Worm (Caenorhabditis elegans) whole organism, young adult: ENCODE data around the gene gpa-11.

Source experiments
- B0336.3 ChIP-seq: fragments of 200-800 bp; sonication (Bioruptor generic); IDR thresholded peaks from 2 replicates; pipeline ENCODE4 v1.3.6; 2022; ENCODE audit warnings: missing genetic modification characterization, missing compliant biosample characterization
- F22D6.2 ChIP-seq: sonication (generic microtip); optimal IDR thresholded peaks from 2 replicates; lab custom pipeline; 2016; ENCODE audit warnings: mild to moderate bottlenecking, missing genetic modification characterization, missing compliant biosample characterization
- F37B4.10 ChIP-seq: fragments of 200-800 bp; sonication (Bioruptor generic); IDR thresholded peaks from 2 replicates; pipeline ENCODE4 v1.3.6; 2022; ENCODE audit warnings: missing genetic modification characterization, missing compliant biosample characterization
- T07F8.4 ChIP-seq: sonication (generic microtip); optimal IDR thresholded peaks from 2 replicates; lab custom pipeline; 2016; ENCODE audit warnings: mild to moderate bottlenecking, missing genetic modification characterization, moderate library complexity, missing compliant biosample characterization
- Y53F4B.3 ChIP-seq: fragments of 200-800 bp; sonication (Bioruptor generic); IDR thresholded peaks from 2 replicates; pipeline ENCODE4 v1.3.6; 2022; ENCODE audit warnings: missing genetic modification reagents, missing genetic modification characterization, missing compliant biosample characterization
- ama-1 ChIP-seq, 3 experiments: fragments of 150-350 bp in 1 of 3; sonication (generic microtip) in 2 of 3; optimal IDR thresholded peaks; 2 replicates each; lab custom pipeline; 2014 to 2018; ENCODE audit warnings: missing biosample characterization in 2 of 3, missing genetic modification characterization in 2 of 3, missing genetic modification reagents in 2 of 3
- athp-1 ChIP-seq: sonication (generic microtip); optimal IDR thresholded peaks from 2 replicates; lab custom pipeline; 2017; ENCODE audit warnings: mild to moderate bottlenecking, missing genetic modification characterization, missing compliant biosample characterization
- bed-1 ChIP-seq: fragments of 200-800 bp; sonication (Bioruptor generic); IDR thresholded peaks from 2 replicates; pipeline ENCODE4 v1.3.6; 2022; ENCODE audit warnings: missing genetic modification reagents, missing genetic modification characterization, missing compliant biosample characterization
- dox-1 ChIP-seq: fragments of 200-800 bp; sonication (Bioruptor generic); IDR thresholded peaks from 2 replicates; pipeline ENCODE4 v1.3.6; 2022; ENCODE audit warnings: missing genetic modification reagents, missing genetic modification characterization, missing compliant biosample characterization
- dpff-1 ChIP-seq: sonication (generic microtip); optimal IDR thresholded peaks from 2 replicates; lab custom pipeline; 2017; ENCODE audit warnings: mild to moderate bottlenecking, missing genetic modification characterization, missing compliant biosample characterization
- efl-1 ChIP-seq: fragments of 150-350 bp; optimal IDR thresholded peaks from 2 replicates; lab custom pipeline; 2014; ENCODE audit warnings: missing biosample characterization, missing genetic modification reagents, missing genetic modification characterization
- hlh-12 ChIP-seq: sonication (generic microtip); optimal IDR thresholded peaks from 2 replicates; lab custom pipeline; 2016; ENCODE audit warnings: missing genetic modification characterization, missing compliant biosample characterization
- hsf-1 ChIP-seq: fragments of 200-800 bp; sonication (Bioruptor generic); IDR thresholded peaks from 2 replicates; pipeline ENCODE4 v1.3.6; 2022; ENCODE audit warnings: missing genetic modification reagents, missing genetic modification characterization, missing compliant biosample characterization
- madf-3 ChIP-seq: fragments of 200-800 bp; sonication (Bioruptor generic); IDR thresholded peaks from 2 replicates; pipeline ENCODE4 v1.3.6; 2022; ENCODE audit warnings: missing genetic modification reagents, missing genetic modification characterization, missing compliant biosample characterization
- mes-4 ChIP-seq: sonication (generic microtip); optimal IDR thresholded peaks from 2 replicates; lab custom pipeline; 2016; ENCODE audit warnings: missing genotype, missing genetic modification characterization, missing compliant biosample characterization
- mxl-1 ChIP-seq: sonication (generic microtip); optimal IDR thresholded peaks from 2 replicates; lab custom pipeline; 2016; ENCODE audit warnings: missing genetic modification characterization, missing compliant biosample characterization
- nfya-2 ChIP-seq: fragments of 200-800 bp; sonication (Bioruptor generic); IDR thresholded peaks from 2 replicates; pipeline ENCODE4 v1.3.6; 2022; ENCODE audit warnings: missing genetic modification reagents, missing genetic modification characterization, missing compliant biosample characterization
- nfyb-1 ChIP-seq: fragments of 200-800 bp; sonication (Bioruptor generic); IDR thresholded peaks from 2 replicates; pipeline ENCODE4 v1.3.6; 2022; ENCODE audit warnings: missing genetic modification reagents, missing genetic modification characterization, missing compliant biosample characterization
- nhr-90 ChIP-seq: sonication (generic microtip); optimal IDR thresholded peaks from 2 replicates; lab custom pipeline; 2016; ENCODE audit warnings: missing genotype, mild to moderate bottlenecking, missing genetic modification characterization, missing compliant biosample characterization
- pbrm-1 ChIP-seq: fragments of 200-800 bp; sonication (Bioruptor generic); IDR thresholded peaks from 2 replicates; pipeline ENCODE4 v1.3.6; 2022; ENCODE audit warnings: missing genetic modification reagents, missing genetic modification characterization, missing compliant biosample characterization
- pha-4 ChIP-seq: fragments of 150-350 bp; sonication (generic microtip); optimal IDR thresholded peaks from 2 replicates; lab custom pipeline; 2014; ENCODE audit warnings: missing biosample characterization, missing genetic modification reagents, missing genetic modification characterization
- rcor-1 ChIP-seq: fragments of 200-800 bp; sonication (Bioruptor generic); IDR thresholded peaks from 2 replicates; pipeline ENCODE4 v1.3.6; 2022; ENCODE audit warnings: missing genetic modification reagents, missing genetic modification characterization, missing compliant biosample characterization
- rpc-1 ChIP-seq, 2 experiments: fragments of 150-350 bp in 1 of 2; sonication (generic microtip) in 1 of 2; optimal IDR thresholded peaks; 2 replicates each; lab custom pipeline; 2014 to 2018; ENCODE audit warnings: missing biosample characterization in 1 of 2, missing genetic modification characterization in 1 of 2, missing genetic modification reagents in 1 of 2, missing genotype in 1 of 2
- sea-2 ChIP-seq: fragments of 200-800 bp; sonication (Bioruptor generic); IDR thresholded peaks from 2 replicates; pipeline ENCODE4 v1.3.6; 2022; ENCODE audit warnings: missing genetic modification characterization, missing compliant biosample characterization
- snpc-1.3 ChIP-seq: sonication (generic microtip); optimal IDR thresholded peaks from 2 replicates; lab custom pipeline; 2017; ENCODE audit warnings: missing genetic modification characterization, mild to moderate bottlenecking, missing compliant biosample characterization, antibody characterized with exemption, moderate library complexity, missing genotype, missing genetic modification reagents; ENCODE audit not compliant: insufficient read depth
- snpc-3.4 ChIP-seq: sonication (generic microtip); optimal IDR thresholded peaks from 2 replicates; lab custom pipeline; 2017; ENCODE audit warnings: missing genetic modification characterization, mild to moderate bottlenecking, missing compliant biosample characterization, antibody characterized with exemption, moderate library complexity, missing genotype, missing genetic modification reagents
- tbx-9 ChIP-seq: sonication (generic microtip); optimal IDR thresholded peaks from 2 replicates; lab custom pipeline; 2016; ENCODE audit warnings: borderline replicate concordance, missing genetic modification characterization, inconsistent platforms, missing compliant biosample characterization
- unc-130 ChIP-seq: sonication (generic microtip); optimal IDR thresholded peaks from 2 replicates; lab custom pipeline; 2016; ENCODE audit warnings: missing genetic modification reagents, missing genetic modification characterization, missing compliant biosample characterization
- ztf-18 ChIP-seq: sonication (generic microtip); optimal IDR thresholded peaks from 2 replicates; lab custom pipeline; 2016; ENCODE audit warnings: missing genotype, mild to moderate bottlenecking, missing genetic modification characterization, missing compliant biosample characterization

gpa-11 gene

DNA sequence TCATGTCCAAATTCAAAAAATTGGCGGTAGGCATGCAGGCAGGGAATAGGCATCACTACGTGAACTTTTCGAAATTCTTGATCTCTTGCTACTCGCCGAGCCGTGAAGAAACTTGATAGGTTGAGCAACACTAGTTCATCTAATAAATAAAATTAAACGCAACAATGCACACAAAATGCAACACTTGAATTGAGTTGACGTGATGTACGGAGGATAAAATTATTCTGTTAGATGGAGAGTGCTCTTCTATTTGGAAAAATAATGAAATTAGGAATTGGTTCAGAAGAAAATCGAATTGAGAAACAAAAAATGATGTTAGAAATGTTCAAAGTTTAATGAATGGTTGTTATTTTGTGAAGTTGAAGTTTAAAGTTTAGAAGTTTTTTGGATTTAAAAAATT lies 29.9 kb downstream of the gpa-11 start:
- no peak for TF ChIP-seq nfya-2 (GFP tag; lab: Robert Waterston, UW)
- TF ChIP-seq Y53F4B.3, result no peak
- no peak for TF ChIP-seq hlh-12 (tag; lab: Kevin White, UChicago)
- no peak for TF ChIP-seq F37B4.10 (GFP tag; lab: Robert Waterston, UW)
- no peak for TF ChIP-seq sea-2 (GFP tag; lab: Robert Waterston, UW)
- no peak for TF ChIP-seq pbrm-1 (GFP tag; lab: Robert Waterston, UW)
- TF ChIP-seq hsf-1, result no peak
- no peak for TF ChIP-seq rpc-1 (optimal IDR thresholded peaks at IDR 0.05; lab: Kevin White, UChicago)
- TF ChIP-seq rpc-1 (tag; optimal IDR thresholded peaks at IDR 0.05; lab: Kevin White, UChicago), result no peak
- TF ChIP-seq dox-1 (GFP tag; lab: Robert Waterston, UW), result no peak
- no peak for TF ChIP-seq athp-1 (tag; lab: Kevin White, UChicago)
- TF ChIP-seq B0336.3 (GFP tag; lab: Robert Waterston, UW), result no peak

DNA sequence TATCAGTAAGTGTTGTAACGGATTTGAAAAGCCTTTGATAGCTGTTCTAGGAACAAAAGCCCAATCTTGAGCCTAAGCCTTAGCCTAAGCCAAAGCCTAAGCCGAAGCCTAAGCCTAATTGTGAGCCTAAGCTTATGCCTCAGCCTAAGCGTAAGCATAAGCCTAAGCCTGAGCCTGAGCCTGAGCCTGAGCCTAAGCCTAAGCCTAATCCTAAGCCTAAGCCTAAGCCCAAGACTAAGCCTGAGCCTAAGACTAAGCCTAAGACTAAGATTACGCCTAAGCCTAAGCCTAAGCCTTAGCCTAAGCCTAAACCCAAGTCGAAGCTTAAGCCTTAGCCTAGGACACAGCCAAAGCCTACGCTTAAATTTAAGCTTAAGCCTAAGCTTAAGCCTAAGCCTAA lies 30.6 kb downstream of the gpa-11 start:
- no peak for TF ChIP-seq snpc-1.3
- TF ChIP-seq rpc-1 (optimal IDR thresholded peaks at IDR 0.05; lab: Kevin White, UChicago), result no peak
- TF ChIP-seq rpc-1 (tag; optimal IDR thresholded peaks at IDR 0.05; lab: Kevin White, UChicago), result no peak

DNA sequence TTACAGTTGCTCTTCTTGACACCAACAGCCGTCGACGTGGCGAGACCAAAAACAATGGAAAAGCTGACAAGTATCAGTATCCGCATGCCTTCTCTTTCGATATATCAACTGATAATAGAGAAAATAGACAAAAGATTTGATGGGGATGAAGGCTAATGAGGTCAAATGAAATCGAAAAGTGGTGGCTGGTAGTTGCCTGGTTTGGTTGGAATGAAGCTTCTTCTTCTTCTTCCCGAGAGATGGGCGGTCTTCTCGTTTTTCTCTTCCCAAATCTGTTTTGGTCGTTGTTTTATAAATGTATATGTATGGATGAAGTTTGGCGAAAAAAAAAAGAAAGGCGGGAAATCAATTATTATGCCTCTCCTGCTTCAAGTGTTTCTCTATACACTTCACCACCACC lies 34.7 kb downstream of the gpa-11 start, which contains the start of gene C01F1.5:
TSS of gene C01F1.5 (minus strand) at position 103 of the 400 bp plus-strand sequence.
- no peak for TF ChIP-seq T07F8.4 (tag; lab: Kevin White, UChicago)
- TF ChIP-seq snpc-3.4 (tag; lab: Kevin White, UChicago), result peak; percentile 5
- TF ChIP-seq bed-1 (GFP tag; lab: Robert Waterston, UW), result no peak
- TF ChIP-seq tbx-9 (tag; lab: Kevin White, UChicago), result no peak

DNA sequence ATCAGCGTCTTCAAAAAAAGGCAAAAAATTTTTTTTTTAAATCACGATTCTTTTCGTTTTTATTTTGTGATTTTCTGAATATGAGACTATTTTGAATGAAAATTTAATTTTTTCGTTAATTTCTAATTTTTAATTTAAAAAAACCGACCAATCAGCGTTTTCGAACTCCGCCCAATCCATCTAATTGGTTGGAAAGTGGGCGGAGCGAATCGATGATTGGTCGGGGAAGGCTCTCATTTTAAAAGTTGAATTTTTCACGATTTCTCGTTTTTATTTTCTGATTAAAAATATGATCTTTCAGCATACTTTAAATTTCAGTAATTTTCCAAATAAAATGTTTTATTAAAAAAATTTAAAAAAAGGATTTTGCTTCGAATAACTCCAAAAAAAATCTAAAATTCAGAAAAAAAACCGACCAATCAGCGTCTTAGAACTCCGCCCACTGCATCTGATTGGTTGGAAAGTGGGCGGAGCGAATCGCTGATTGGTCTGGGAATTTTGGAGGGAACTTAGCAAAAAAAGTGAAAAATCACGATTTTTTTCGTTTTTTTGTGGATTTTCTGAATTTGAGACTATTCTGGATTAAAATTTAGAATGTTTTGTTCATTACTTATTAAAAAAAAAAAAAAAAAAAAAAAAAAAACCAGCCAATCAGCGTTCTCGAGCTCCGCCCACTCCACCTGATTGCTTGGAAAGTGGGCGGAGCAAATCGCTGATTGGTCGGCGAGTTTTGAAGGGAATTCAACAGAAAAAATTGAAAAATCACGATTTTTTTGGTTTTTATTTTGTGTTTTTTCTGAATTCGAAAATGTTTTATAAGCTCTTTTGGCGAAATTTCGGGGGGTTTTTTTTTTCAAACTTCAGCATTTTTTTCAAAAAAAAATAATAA lies 37.6 kb downstream of the gpa-11 start:
- peak; percentile 66; the same call in 1 of the 2 replicates for TF ChIP-seq nfyb-1
- TF ChIP-seq unc-130, result no peak

DNA sequence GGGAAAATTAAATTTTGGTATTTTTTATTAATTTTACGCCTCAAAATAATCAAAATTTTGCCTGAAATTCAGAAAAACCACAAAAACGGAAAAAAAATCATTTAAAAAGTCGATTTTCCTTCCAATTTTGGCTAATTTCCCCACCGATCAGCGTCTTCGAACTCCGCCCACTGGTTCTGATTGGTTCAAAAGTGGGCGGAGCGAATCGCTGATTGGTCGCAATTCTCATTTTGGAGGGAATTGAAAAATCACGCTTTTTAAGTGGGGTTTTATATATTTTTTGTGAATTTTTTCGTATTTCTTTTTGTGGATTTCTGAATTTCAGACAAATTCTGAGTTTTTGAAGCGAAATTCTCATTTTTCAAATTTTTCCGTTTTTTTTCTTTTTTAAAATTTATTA lies 39.9 kb downstream of the gpa-11 start:
- TF ChIP-seq nhr-90 (tag; lab: Kevin White, UChicago) (no peak), rcor-1 (GFP tag; lab: Robert Waterston, UW) (no peak), mxl-1 (tag; lab: Kevin White, UChicago) (no peak), nfyb-1 (0 out of 2 replicates have a peak, but pooled peaks have one; percentile 31)

DNA sequence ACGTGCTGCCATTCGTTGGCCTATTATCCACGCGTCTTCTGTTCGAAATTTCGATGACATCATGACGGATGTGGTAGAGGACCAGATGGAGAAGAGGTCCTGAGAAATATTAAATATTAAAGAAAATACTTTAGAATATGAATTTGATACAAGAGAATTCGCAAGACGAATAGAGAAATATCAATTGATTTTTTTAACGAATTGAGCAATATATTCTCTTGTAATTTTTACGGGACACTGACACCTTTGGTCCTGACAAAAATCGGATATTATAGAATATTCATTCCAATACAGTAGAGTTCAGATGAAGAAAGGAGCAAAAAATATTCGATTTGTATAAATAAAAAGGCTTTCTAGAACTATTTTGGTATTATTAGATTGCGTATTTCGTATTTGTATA lies 41.1 kb downstream of the gpa-11 start, which contains the start of gene C01F1.6:
TSS of gene C01F1.6 (minus strand) at position 101 of the 400 bp plus-strand sequence.
- TF ChIP-seq madf-3 (GFP tag; lab: Robert Waterston, UW) (no peak), rcor-1 (GFP tag; lab: Robert Waterston, UW) (no peak), pha-4 (no peak)

DNA sequence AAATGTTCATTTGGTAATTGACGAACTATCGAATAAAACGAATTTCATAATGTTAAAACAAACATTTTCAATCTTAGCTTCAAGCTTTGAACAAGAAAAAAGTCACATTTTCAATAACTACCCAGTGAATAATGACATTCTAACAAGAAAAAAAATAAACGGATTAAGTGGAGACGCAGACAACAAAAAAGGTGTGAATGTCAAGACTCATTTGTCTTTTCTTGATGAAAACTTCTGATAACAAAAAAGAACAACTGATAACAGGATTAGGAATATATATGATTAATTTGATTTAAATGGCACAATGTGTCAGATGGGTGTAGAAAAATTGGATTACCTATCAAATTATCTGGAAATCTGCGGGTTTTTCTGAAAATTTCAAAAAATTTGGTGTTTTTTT lies 41.6 kb downstream of the gpa-11 start:
- TF ChIP-seq F22D6.2 (tag; lab: Kevin White, UChicago) (no peak), athp-1 (tag; lab: Kevin White, UChicago) (no peak), mes-4 (no peak), ztf-18 (tag; lab: Kevin White, UChicago) (no peak), dox-1 (GFP tag; lab: Robert Waterston, UW) (no peak), ama-1 (optimal IDR thresholded peaks at IDR 0.05; lab: Kevin White, UChicago) (no peak), ama-1 (GFP tag; optimal IDR thresholded peaks at IDR 0.05; lab: Kevin White, UChicago) (no peak), efl-1 (GFP tag; lab: Kevin White, UChicago) (no peak), dpff-1 (no peak)
